Worm (Caenorhabditis elegans) whole organism, mixed stage, embryonic: Measurements from ENCODE around the gene F58D2.2.

ENCODE experiments used
- elt-3 ChIP-seq: fragments of 150-350 bp; optimal IDR thresholded peaks from 2 replicates; lab custom pipeline; 2014; ENCODE audit warnings: missing biosample characterization, missing genetic modification characterization
- nhr-76 ChIP-seq: sonication (generic microtip); optimal IDR thresholded peaks from 2 replicates; lab custom pipeline; 2017; ENCODE audit warnings: missing biosample characterization, missing genetic modification characterization

ce11 chrIV:13241340-13241739 is 51.8 kb downstream of the F58D2.2 start:
- TF ChIP-seq elt-3 = no peak
- no peak for TF ChIP-seq nhr-76
